Worm (Caenorhabditis elegans): ENCODE measurements around the gene R05D3.8.

The R05D3.8 gene

DNA sequence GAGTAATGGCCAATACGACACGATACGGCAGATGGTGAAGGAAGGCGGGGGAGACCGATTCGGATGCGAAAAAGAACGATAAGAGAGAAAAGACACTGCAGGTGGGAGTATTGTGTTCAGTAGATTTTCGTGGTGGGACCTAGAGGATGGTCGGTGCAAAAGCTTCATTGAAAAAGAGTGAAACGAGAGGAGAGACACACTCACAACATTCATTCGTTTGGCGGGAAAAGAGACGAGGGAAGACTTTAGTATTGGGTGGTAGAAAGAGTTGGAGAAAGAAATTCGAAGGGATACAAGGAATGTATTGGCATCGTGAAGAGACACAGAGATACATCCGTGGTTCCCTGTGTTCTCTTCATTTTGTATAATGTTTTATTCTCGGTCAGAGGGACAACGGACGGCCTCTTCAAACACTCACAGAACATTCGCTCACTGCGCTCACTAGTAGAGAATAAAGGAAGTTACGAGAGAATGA, 1.7 kb downstream of the R05D3.8 start (continued):
- TF ChIP-seq pbrm-1 (GFP tag; IDR thresholded peaks at IDR 0.05) (no peak), die-1 (tag; optimal IDR thresholded peaks at IDR 0.05) (peak; percentile 22), C06A6.2 (GFP tag; conservative IDR thresholded peaks at IDR 0.05) (no peak), F57A8.1 (GFP tag; optimal IDR thresholded peaks at IDR 0.05) (no peak), ets-4 (GFP tag; optimal IDR thresholded peaks at IDR 0.05) (no peak), mel-28 (tag; optimal IDR thresholded peaks at IDR 0.05; ENCODE audit: borderline replicate concordance) (no peak), B0261.1 (tag; optimal IDR thresholded peaks at IDR 0.05) (no peak), dpl-1 (GFP tag; optimal IDR thresholded peaks at IDR 0.05) (peak; percentile 31), hmg-1.2 (GFP tag; IDR thresholded peaks at IDR 0.05) (peak; percentile 80; the same call in 1 of the 2 replicates), Y67H2A.10 (GFP tag; conservative IDR thresholded peaks at IDR 0.05) (no peak), hlh-26 (GFP tag; conservative IDR thresholded peaks at IDR 0.05) (no peak), F52B5.7 (tag; optimal IDR thresholded peaks at IDR 0.05) (no peak), somi-1 (GFP tag; optimal IDR thresholded peaks at IDR 0.05) (peak; percentile 39), ceh-27 (GFP tag; optimal IDR thresholded peaks at IDR 0.05) (peak; percentile 65), B0336.3 (GFP tag; IDR thresholded peaks at IDR 0.05) (peak; percentile 62; the same call in 1 of the 2 replicates), F57C9.4 (tag; optimal IDR thresholded peaks at IDR 0.05) (no peak), tlf-1 (GFP tag; optimal IDR thresholded peaks at IDR 0.05) (peak; percentile 2), attf-3 (GFP tag; conservative IDR thresholded peaks at IDR 0.05) (0 out of 2 replicates have a peak, but pooled peaks have one; percentile 21), lag-1 (GFP tag; IDR thresholded peaks at IDR 0.05) (no peak), zim-3 (tag; optimal IDR thresholded peaks at IDR 0.05) (no peak), aptf-2 (GFP tag; conservative IDR thresholded peaks at IDR 0.05) (no peak), chd-7 (tag; optimal IDR thresholded peaks at IDR 0.05) (peak; percentile 24), F55B11.4 (tag; optimal IDR thresholded peaks at IDR 0.05; ENCODE audit: borderline replicate concordance, insufficient read depth) (no peak), attf-5 (GFP tag; optimal IDR thresholded peaks at IDR 0.05) (peak; percentile 79), fkh-3 (tag; optimal IDR thresholded peaks at IDR 0.05) (no peak), rcor-1 (GFP tag; IDR thresholded peaks at IDR 0.05) (no peak), ztf-25 (GFP tag; IDR thresholded peaks at IDR 0.05) (no peak), lin-40 (tag; optimal IDR thresholded peaks at IDR 0.05) (peak; percentile 57), tbx-9 (tag; optimal IDR thresholded peaks at IDR 0.05; ENCODE audit: borderline replicate concordance) (no peak), mcd-1 (GFP tag; IDR thresholded peaks at IDR 0.05) (peak; percentile 47; the same call in 1 of the 2 replicates), cebp-1 (GFP tag; IDR thresholded peaks at IDR 0.05) (no peak), cebp-1 (tag; optimal IDR thresholded peaks at IDR 0.05) (peak; percentile 77), F23B12.7 (tag; optimal IDR thresholded peaks at IDR 0.05; ENCODE audit: insufficient read depth) (no peak), ztf-18 (tag; optimal IDR thresholded peaks at IDR 0.05) (peak; percentile 20), let-607 (tag; optimal IDR thresholded peaks at IDR 0.05) (peak in 1 of 2 experiments; percentile 44), athp-1 (tag; optimal IDR thresholded peaks at IDR 0.05) (no peak), F33H1.4 (GFP tag; IDR thresholded peaks at IDR 0.05) (peak; percentile 22; the same call in 1 of the 2 replicates), K12H6.12 (tag; optimal IDR thresholded peaks at IDR 0.05) (peak; percentile 73), Y53G8AR.9 (GFP tag; conservative IDR thresholded peaks at IDR 0.05) (0 out of 2 replicates have a peak, but pooled peaks have one; percentile 40), lin-35 (GFP tag; optimal IDR thresholded peaks at IDR 0.05) (peak in 1 of 3 experiments; percentile 50), ceh-100 (GFP tag; IDR thresholded peaks at IDR 0.05) (no peak), cebp-2 (GFP tag; IDR thresholded peaks at IDR 0.05) (no peak), egl-18 (GFP tag; IDR thresholded peaks at IDR 0.05) (no peak), lir-1 (GFP tag; conservative IDR thresholded peaks at IDR 0.05) (no peak)

Measured in whole organism, young adult.